Fruit fly (Drosophila melanogaster) whole organism, embryonic: ENCODE data around the gene CG43401.

Source experiments
- ATbp ChIP-seq: fragments of 200-800 bp; sonication (Bioruptor generic); optimal IDR thresholded peaks from 2 replicates; lab custom pipeline; 2017; ENCODE audit warnings: missing biosample characterization, mild to moderate bottlenecking, missing genetic modification characterization, missing genetic modification reagents
- C15 ChIP-seq: fragments of 200-800 bp; sonication (Bioruptor generic); IDR thresholded peaks from 3 replicates; pipeline ENCODE4 v1.3.6; 2022; ENCODE audit warnings: missing biosample characterization, missing genetic modification characterization
- CG10274 ChIP-seq: fragments of 200-800 bp; sonication (Bioruptor generic); optimal IDR thresholded peaks from 3 replicates; lab custom pipeline; 2017; ENCODE audit warnings: missing biosample characterization, mild to moderate bottlenecking, missing genetic modification characterization
- CG10543 ChIP-seq: fragments of 200-800 bp; sonication (Bioruptor generic); optimal IDR thresholded peaks from 3 replicates; lab custom pipeline; 2017; ENCODE audit warnings: missing biosample characterization, mild to moderate bottlenecking, missing genetic modification characterization, moderate library complexity
- CG10654 ChIP-seq: fragments of 200-800 bp; sonication (Bioruptor generic); optimal IDR thresholded peaks from 2 replicates; lab custom pipeline; 2016; ENCODE audit warnings: missing biosample characterization, missing genetic modification characterization
- CG10959 ChIP-seq: fragments of 200-800 bp; sonication (Bioruptor generic); IDR thresholded peaks from 2 replicates; pipeline ENCODE4 v1.3.6; 2022; ENCODE audit warnings: missing biosample characterization, missing genetic modification characterization
- CG11696 ChIP-seq: fragments of 200-800 bp; sonication (Bioruptor generic); IDR thresholded peaks from 2 replicates; pipeline ENCODE4 v1.3.6; 2022; ENCODE audit warnings: missing biosample characterization, missing genetic modification characterization
- CG12071 ChIP-seq: fragments of 200-800 bp; sonication (Bioruptor generic); optimal IDR thresholded peaks from 3 replicates; lab custom pipeline; 2018; ENCODE audit warnings: missing biosample characterization, mild to moderate bottlenecking, missing genetic modification characterization
- CG12659 ChIP-seq: fragments of 200-800 bp; sonication (Bioruptor generic); optimal IDR thresholded peaks from 3 replicates; lab custom pipeline; 2017; ENCODE audit warnings: mild to moderate bottlenecking, missing biosample characterization, missing genetic modification reagents, missing genetic modification characterization
- CG12769 ChIP-seq: fragments of 200-800 bp; sonication (Bioruptor generic); optimal IDR thresholded peaks from 2 replicates; lab custom pipeline; 2019; ENCODE audit warnings: missing biosample characterization, mild to moderate bottlenecking, missing genetic modification characterization, moderate library complexity
- CG16779 ChIP-seq: fragments of 200-800 bp; sonication (Bioruptor generic); IDR thresholded peaks from 2 replicates; pipeline ENCODE4 v1.3.6; 2022; ENCODE audit warnings: missing biosample characterization, missing genetic modification characterization
- CG16815 ChIP-seq: fragments of 200-800 bp; sonication (Bioruptor generic); optimal IDR thresholded peaks from 3 replicates; lab custom pipeline; 2017; ENCODE audit warnings: missing biosample characterization, mild to moderate bottlenecking, missing genetic modification characterization
- CG17361 ChIP-seq: fragments of 200-800 bp; sonication (Bioruptor generic); IDR thresholded peaks from 3 replicates; pipeline ENCODE4 v1.3.6; 2022; ENCODE audit warnings: missing biosample characterization, missing genetic modification characterization
- CG17568 ChIP-seq: fragments of 200-800 bp; sonication (Bioruptor generic); optimal IDR thresholded peaks from 2 replicates; lab custom pipeline; 2018; ENCODE audit warnings: missing biosample characterization, mild to moderate bottlenecking, missing genetic modification characterization, moderate library complexity
- CG17802 ChIP-seq: fragments of 200-800 bp; sonication (Bioruptor generic); optimal IDR thresholded peaks from 2 replicates; lab custom pipeline; 2018; ENCODE audit warnings: missing biosample characterization, mild to moderate bottlenecking, missing genetic modification characterization, moderate library complexity
- CG1832 ChIP-seq: fragments of 200-800 bp; sonication (Bioruptor generic); optimal IDR thresholded peaks from 2 replicates; lab custom pipeline; 2017; ENCODE audit warnings: missing biosample characterization, mild to moderate bottlenecking, missing genetic modification characterization, inconsistent platforms
- CG2120 ChIP-seq: fragments of 200-800 bp; sonication (Bioruptor generic); optimal IDR thresholded peaks from 3 replicates; lab custom pipeline; 2016; ENCODE audit warnings: missing biosample characterization, missing genetic modification characterization
- CG32767 ChIP-seq: fragments of 200-800 bp; sonication (Bioruptor generic); IDR thresholded peaks from 2 replicates; pipeline ENCODE4 v1.3.6; 2022; ENCODE audit warnings: missing biosample characterization, missing genetic modification characterization
- CG4328 ChIP-seq: fragments of 200-800 bp; sonication (Bioruptor generic); optimal IDR thresholded peaks from 3 replicates; lab custom pipeline; 2017; ENCODE audit warnings: missing biosample characterization, missing genetic modification reagents, missing genetic modification characterization
- CG4730 ChIP-seq: fragments of 200-800 bp; sonication (Bioruptor generic); IDR thresholded peaks from 2 replicates; pipeline ENCODE4 v1.3.6; 2022; ENCODE audit warnings: missing biosample characterization, missing genetic modification characterization
- CG4854 ChIP-seq: fragments of 200-800 bp; sonication (Bioruptor generic); optimal IDR thresholded peaks from 2 replicates; lab custom pipeline; 2016; ENCODE audit warnings: missing biosample characterization, missing genetic modification characterization, inconsistent platforms
- CG6175 ChIP-seq: fragments of 200-800 bp; sonication (Bioruptor generic); IDR thresholded peaks from 3 replicates; pipeline ENCODE4 v1.3.6; 2022; ENCODE audit warnings: missing biosample characterization, missing genetic modification characterization
- CG8359 ChIP-seq: fragments of 200-800 bp; sonication (Bioruptor generic); optimal IDR thresholded peaks from 2 replicates; lab custom pipeline; 2017; ENCODE audit warnings: missing biosample characterization, mild to moderate bottlenecking, missing genetic modification characterization, borderline replicate concordance
- CG8388 ChIP-seq: fragments of 200-800 bp; sonication (Bioruptor generic); optimal IDR thresholded peaks from 2 replicates; lab custom pipeline; 2019; ENCODE audit warnings: missing biosample characterization, mild to moderate bottlenecking, missing genetic modification characterization, moderate library complexity
- CG8944 ChIP-seq: fragments of 200-800 bp; sonication (Bioruptor generic); optimal IDR thresholded peaks from 3 replicates; lab custom pipeline; 2016; ENCODE audit warnings: missing biosample characterization, missing genetic modification characterization
- Dip2 ChIP-seq: fragments of 200-800 bp; sonication (Bioruptor generic); IDR thresholded peaks from 2 replicates; pipeline ENCODE4 v1.3.6; 2022; ENCODE audit warnings: missing biosample characterization, missing genetic modification characterization
- Ets97D ChIP-seq: fragments of 200-800 bp; sonication (Bioruptor generic); optimal IDR thresholded peaks from 3 replicates; lab custom pipeline; 2016; ENCODE audit warnings: missing biosample characterization, missing genetic modification characterization
- GATAe ChIP-seq: fragments of 200-800 bp; sonication (Bioruptor generic); conservative IDR thresholded peaks from 2 replicates; pipeline ENCODE4 v1.3.6; 2022; ENCODE audit warnings: missing biosample characterization, missing genetic modification characterization
- HmgZ ChIP-seq: fragments of 200-800 bp; sonication (Bioruptor generic); optimal IDR thresholded peaks from 2 replicates; lab custom pipeline; 2018; ENCODE audit warnings: missing biosample characterization, mild to moderate bottlenecking, missing genetic modification characterization
- Hr78 ChIP-seq, 2 experiments: fragments of 200-800 bp in 1 of 2; fragments of >200 bp in 1 of 2; sonication (Bioruptor generic) in 1 of 2; optimal IDR thresholded peaks; 2 replicates each; lab custom pipeline; 2017 to 2019; ENCODE audit warnings: missing biosample characterization in 2 of 2, missing genetic modification characterization in 2 of 2, mild to moderate bottlenecking in 1 of 2, moderate library complexity in 1 of 2
- Med ChIP-seq: fragments of 200-800 bp; sonication (Bioruptor generic); peaks from one replicate; lab custom pipeline; 2016; ENCODE audit warnings: missing biosample characterization, missing genetic modification characterization, mild to moderate bottlenecking, inconsistent platforms, moderate library complexity
- Oli ChIP-seq: fragments of 200-800 bp; sonication (Bioruptor generic); optimal IDR thresholded peaks from 2 replicates; lab custom pipeline; 2018; ENCODE audit warnings: missing biosample characterization, mild to moderate bottlenecking, missing genetic modification characterization, moderate library complexity
- abd-A ChIP-seq: fragments of 200-800 bp; sonication (Bioruptor generic); optimal IDR thresholded peaks from 3 replicates; lab custom pipeline; 2019; ENCODE audit warnings: missing biosample characterization, mild to moderate bottlenecking, missing genetic modification characterization, moderate library complexity
- al ChIP-seq: fragments of 200-800 bp; sonication (Bioruptor generic); IDR thresholded peaks from 2 replicates; pipeline ENCODE4 v1.3.6; 2022; ENCODE audit warnings: missing biosample characterization, missing genetic modification characterization
- bsh ChIP-seq, 2 experiments: fragments of 200-800 bp; sonication (Bioruptor generic); optimal IDR thresholded peaks; 2 replicates each; lab custom pipeline; 2017 to 2018; ENCODE audit warnings: mild to moderate bottlenecking in 2 of 2, missing biosample characterization in 2 of 2, missing genetic modification characterization in 2 of 2, moderate library complexity in 1 of 2
- cad ChIP-seq: fragments of >200 bp; optimal IDR thresholded peaks from 2 replicates; lab custom pipeline; 2017; ENCODE audit warnings: missing biosample characterization, missing genetic modification characterization
- chm ChIP-seq: fragments of 200-800 bp; sonication (Bioruptor generic); IDR thresholded peaks from 2 replicates; pipeline ENCODE4 v1.3.6; 2022; ENCODE audit warnings: missing biosample characterization, missing genetic modification characterization
- chn ChIP-seq: fragments of 200-800 bp; sonication (Bioruptor generic); optimal IDR thresholded peaks from 2 replicates; lab custom pipeline; 2016; ENCODE audit warnings: missing biosample characterization, missing genetic modification characterization
- dimm ChIP-seq: fragments of 200-800 bp; sonication (Bioruptor generic); IDR thresholded peaks from 2 replicates; pipeline ENCODE4 v1.3.6; 2022; ENCODE audit warnings: missing biosample characterization, missing genetic modification characterization
- fd102C ChIP-seq: fragments of 200-800 bp; sonication (Bioruptor generic); optimal IDR thresholded peaks from 2 replicates; lab custom pipeline; 2018; ENCODE audit warnings: missing biosample characterization, mild to moderate bottlenecking, missing genetic modification characterization, moderate library complexity
- fd96Cb ChIP-seq: fragments of 200-800 bp; sonication (Bioruptor generic); optimal IDR thresholded peaks from 2 replicates; lab custom pipeline; 2018; ENCODE audit warnings: missing biosample characterization, mild to moderate bottlenecking, missing genetic modification characterization, moderate library complexity
- ftz-f1 ChIP-seq: fragments of 200-800 bp; sonication (Bioruptor generic); optimal IDR thresholded peaks from 2 replicates; lab custom pipeline; 2016; ENCODE audit warnings: missing biosample characterization, missing genetic modification characterization
- gsb-n ChIP-seq: fragments of 200-800 bp; sonication (Bioruptor generic); optimal IDR thresholded peaks from 3 replicates; lab custom pipeline; 2018; ENCODE audit warnings: missing biosample characterization, mild to moderate bottlenecking, missing genetic modification characterization
- gt ChIP-seq: fragments of 200-800 bp; sonication (Bioruptor generic); IDR thresholded peaks from 2 replicates; pipeline ENCODE4 v1.3.6; 2022; ENCODE audit warnings: missing biosample characterization, missing genetic modification characterization
- hb ChIP-seq: fragments of 200-800 bp; sonication (Bioruptor generic); IDR thresholded peaks from 3 replicates; pipeline ENCODE4 v1.3.6; 2022; ENCODE audit warnings: missing biosample characterization, missing genetic modification characterization; ENCODE audit not compliant: partially characterized antibody
- inv ChIP-seq: fragments of 200-800 bp; sonication (Bioruptor generic); IDR thresholded peaks from 2 replicates; pipeline ENCODE4 v1.3.6; 2022; ENCODE audit warnings: missing biosample characterization, missing genetic modification characterization; ENCODE audit not compliant: partially characterized antibody
- tll ChIP-seq, 2 experiments: fragments of 200-800 bp in 1 of 2; fragments of >200 bp in 1 of 2; sonication (Bioruptor generic) in 1 of 2; optimal IDR thresholded peaks; 2 replicates each; lab custom pipeline; 2017 to 2019; ENCODE audit warnings: missing biosample characterization in 2 of 2, missing genetic modification characterization in 2 of 2, mild to moderate bottlenecking in 1 of 2, moderate library complexity in 1 of 2
- usp ChIP-seq: fragments of >200 bp; optimal IDR thresholded peaks from 2 replicates; lab custom pipeline; 2017; ENCODE audit warnings: missing biosample characterization, missing genetic modification characterization
- z ChIP-seq: fragments of 200-800 bp; sonication (Bioruptor generic); IDR thresholded peaks from 3 replicates; pipeline ENCODE4 v1.3.6; 2022; ENCODE audit warnings: missing biosample characterization, missing genetic modification characterization
- zen ChIP-seq: fragments of 200-800 bp; sonication (Bioruptor generic); optimal IDR thresholded peaks from 3 replicates; lab custom pipeline; 2018; ENCODE audit warnings: missing biosample characterization, mild to moderate bottlenecking, missing genetic modification characterization, moderate library complexity

CG43401 gene

DNA sequence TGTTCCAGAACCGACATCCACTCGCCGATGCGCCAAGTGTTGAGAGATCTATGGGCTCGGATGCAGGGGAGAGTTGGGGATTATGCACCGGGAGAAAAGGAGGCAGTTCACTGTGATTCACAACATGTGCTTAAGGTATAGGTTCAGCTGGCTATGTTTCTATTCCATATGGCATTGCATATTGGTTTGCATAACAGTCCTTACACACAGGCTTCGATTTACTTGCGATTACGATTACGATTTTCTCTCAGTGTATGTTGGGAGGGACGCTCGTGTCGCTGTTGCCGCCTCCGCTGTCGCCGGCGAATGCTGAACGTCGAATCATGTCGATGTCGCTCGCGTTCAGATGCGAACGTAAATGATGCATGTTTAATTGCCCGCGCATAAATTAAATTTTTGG, 5.5 kb downstream of the CG43401 start (continued):
- peak; percentile 96 for TF ChIP-seq CG8944 (GFP tag; lab: Kevin White, UChicago)
- peak; percentile 94 for TF ChIP-seq CG10654 (GFP tag; lab: Kevin White, UChicago)
- TF ChIP-seq CG4854 (GFP tag; lab: Kevin White, UChicago) = no peak
- peak; percentile 54 for TF ChIP-seq CG10543 (GFP tag; lab: Kevin White, UChicago)
- TF ChIP-seq inv = no peak
- peak; percentile 77 for TF ChIP-seq CG10274 (GFP tag; lab: Kevin White, UChicago)
- TF ChIP-seq hb (GFP tag; lab: Robert Waterston, UW) = no peak
- TF ChIP-seq dimm = peak; percentile 90
- peak; percentile 87 for TF ChIP-seq CG4730 (GFP tag; lab: Robert Waterston, UW)
- peak; percentile 66 for TF ChIP-seq Dip2
- TF ChIP-seq CG17802 (tag; lab: Kevin White, UChicago) = peak; percentile 83
- peak; percentile 87 for TF ChIP-seq C15 (GFP tag; lab: Robert Waterston, UW)
- TF ChIP-seq Ets97D = no peak
- peak; percentile 86 for TF ChIP-seq zen (tag; lab: Kevin White, UChicago)
- TF ChIP-seq bsh (GFP tag; optimal IDR thresholded peaks at IDR 0.05; lab: Kevin White, UChicago) = no peak
- TF ChIP-seq CG32767 (GFP tag; lab: Robert Waterston, UW) = peak; percentile 79; the same call in 1 of the 2 replicates
- TF ChIP-seq Med (GFP tag; lab: Kevin White, UChicago) = peak; percentile 64
- TF ChIP-seq CG4328 (GFP tag; lab: Kevin White, UChicago) = peak; percentile 87
- TF ChIP-seq z (GFP tag; lab: Robert Waterston, UW) = peak; percentile 73; the same call in 2 of the 3 replicates
- no peak for TF ChIP-seq gsb-n (tag; lab: Kevin White, UChicago)
- TF ChIP-seq chm (GFP tag; lab: Robert Waterston, UW) = no peak
- no peak for TF ChIP-seq cad (GFP tag; lab: Kevin White, UChicago)
- no peak for TF ChIP-seq CG8388
- peak; percentile 85 for TF ChIP-seq CG8359
- TF ChIP-seq usp (GFP tag; lab: Kevin White, UChicago) = no peak
- peak; percentile 49 for TF ChIP-seq Oli (tag; lab: Kevin White, UChicago)
- peak; percentile 64 for TF ChIP-seq al
- no peak for TF ChIP-seq HmgZ (tag; lab: Kevin White, UChicago)
- TF ChIP-seq CG17568 = no peak
- TF ChIP-seq CG16815 (GFP tag; lab: Kevin White, UChicago) = peak; percentile 85
- no peak for TF ChIP-seq GATAe (GFP tag; lab: Robert Waterston, UW)
- peak; percentile 92 for TF ChIP-seq CG12071 (GFP tag; lab: Kevin White, UChicago)
- TF ChIP-seq Hr78 (GFP tag; optimal IDR thresholded peaks at IDR 0.05; lab: Kevin White, UChicago) = peak in 1 of 2 experiments; percentile 42
- peak; percentile 79; the same call in 2 of the 3 replicates for TF ChIP-seq CG6175 (GFP tag; lab: Robert Waterston, UW)
- TF ChIP-seq CG11696 (GFP tag; lab: Robert Waterston, UW) = peak; percentile 76
- TF ChIP-seq ATbp = peak; percentile 96
- peak; percentile 59 for TF ChIP-seq CG12659 (GFP tag; lab: Kevin White, UChicago)
- TF ChIP-seq ftz-f1 (GFP tag; lab: Kevin White, UChicago) = no peak
- TF ChIP-seq CG2120 (GFP tag; lab: Kevin White, UChicago) = no peak
- peak; percentile 96 for TF ChIP-seq chn (GFP tag; lab: Kevin White, UChicago)
- TF ChIP-seq abd-A = peak; percentile 3
- TF ChIP-seq CG16779 (GFP tag; lab: Robert Waterston, UW) = peak; percentile 79
- peak; percentile 88 for TF ChIP-seq gt
- no peak for TF ChIP-seq CG1832 (GFP tag; lab: Kevin White, UChicago)
- no peak for TF ChIP-seq CG10959 (GFP tag; lab: Robert Waterston, UW)
- TF ChIP-seq fd96Cb (tag; lab: Kevin White, UChicago) = peak; percentile 93
- no peak for TF ChIP-seq tll (GFP tag; optimal IDR thresholded peaks at IDR 0.05; lab: Kevin White, UChicago)
- TF ChIP-seq fd102C (GFP tag; lab: Kevin White, UChicago) = no peak
- peak; percentile 95 for TF ChIP-seq CG12769 (tag; lab: Kevin White, UChicago)
- TF ChIP-seq CG17361 (GFP tag; lab: Robert Waterston, UW) = peak; percentile 95
